Fruit fly (Drosophila melanogaster): ENCODE results near the gene Socs16D.
A peak's percentile ranks its signal among the peaks of the same experiment; 100 is the strongest.

Gene Socs16D

DNA sequence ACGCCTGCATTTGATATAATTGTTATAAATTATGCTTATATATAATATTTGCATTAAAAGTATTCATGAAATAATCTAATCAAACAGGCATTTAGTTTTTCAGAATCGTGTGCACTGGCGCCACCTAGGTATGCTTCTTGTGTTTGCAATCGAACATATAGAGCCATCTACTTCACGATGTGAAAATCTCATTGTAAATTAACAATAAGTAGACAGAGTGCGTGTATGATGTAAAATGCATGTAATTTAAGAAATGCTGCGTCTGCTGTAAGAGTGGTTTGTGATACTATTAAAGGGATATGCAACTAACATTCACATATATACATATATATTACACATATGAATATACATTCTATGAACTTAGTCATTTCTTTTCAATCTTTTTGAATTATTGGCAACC, 7.1 kb downstream of the Socs16D start (continued):
- TF ChIP-seq CG2120 (GFP tag; optimal IDR thresholded peaks at IDR 0.05) (peak; percentile 38), Adf1 (GFP tag; IDR thresholded peaks at IDR 0.05) (no peak), Bgb (GFP tag; IDR thresholded peaks at IDR 0.05; ENCODE audit: partially characterized antibody) (peak; percentile 56), row (GFP tag; IDR thresholded peaks at IDR 0.05) (no peak), chm (GFP tag; IDR thresholded peaks at IDR 0.05) (no peak), Spps (tag; optimal IDR thresholded peaks at IDR 0.05) (no peak), Dek (tag; optimal IDR thresholded peaks at IDR 0.05) (peak; percentile 16), CG2889 (GFP tag; IDR thresholded peaks at IDR 0.05) (no peak), CG10979 (tag; optimal IDR thresholded peaks at IDR 0.05) (peak; percentile 41), CG9876 (GFP tag; optimal IDR thresholded peaks at IDR 0.05) (peak; percentile 48), Dbx (GFP tag; IDR thresholded peaks at IDR 0.05) (0 out of 3 replicates have a peak, but pooled peaks have one; percentile 32), nom (GFP tag; optimal IDR thresholded peaks at IDR 0.05) (no peak), PHDP (tag; optimal IDR thresholded peaks at IDR 0.05) (no peak), bbx (GFP tag; IDR thresholded peaks at IDR 0.05; ENCODE audit: partially characterized antibody) (0 out of 2 replicates have a peak, but pooled peaks have one; percentile 9), al (GFP tag; IDR thresholded peaks at IDR 0.05) (no peak), twi (tag; optimal IDR thresholded peaks at IDR 0.05) (no peak), Lhr (GFP tag; optimal IDR thresholded peaks at IDR 0.05) (peak; percentile 56), Dp (GFP tag; optimal IDR thresholded peaks at IDR 0.05) (peak; percentile 7), CG7372 (GFP tag; IDR thresholded peaks at IDR 0.05) (peak; percentile 7; the same call in 1 of the 2 replicates), ci (GFP tag; IDR thresholded peaks at IDR 0.05) (0 out of 3 replicates have a peak, but pooled peaks have one; percentile 40), CG7745 (tag; optimal IDR thresholded peaks at IDR 0.05) (no peak), Vsx1 (GFP tag; optimal IDR thresholded peaks at IDR 0.05) (no peak), CG10462 (GFP tag; optimal IDR thresholded peaks at IDR 0.05) (no peak), CTCF (GFP tag; optimal IDR thresholded peaks at IDR 0.05) (peak; percentile 98), CG18262 (tag; optimal IDR thresholded peaks at IDR 0.05) (no peak), CG11504 (tag; optimal IDR thresholded peaks at IDR 0.05) (no peak), bsh (GFP tag; optimal IDR thresholded peaks at IDR 0.05) (peak in 1 of 2 experiments; percentile 2), CG4617 (GFP tag; optimal IDR thresholded peaks at IDR 0.05; ENCODE audit: borderline replicate concordance) (no peak), CG15696 (tag; optimal IDR thresholded peaks at IDR 0.05) (peak; percentile 51), Ets97D (GFP tag; optimal IDR thresholded peaks at IDR 0.05) (no peak), aop (GFP tag; IDR thresholded peaks at IDR 0.05) (no peak), CG8478 (optimal IDR thresholded peaks at IDR 0.05) (peak; percentile 5), CG4328 (GFP tag; optimal IDR thresholded peaks at IDR 0.05) (no peak), Doc3 (GFP tag; IDR thresholded peaks at IDR 0.05; ENCODE audit: partially characterized antibody) (no peak), sd (tag; optimal IDR thresholded peaks at IDR 0.05) (peak; percentile 35), pzg (GFP tag; optimal IDR thresholded peaks at IDR 0.05) (peak; percentile 17), tx (GFP tag; optimal IDR thresholded peaks at IDR 0.05) (no peak), psq (GFP tag; optimal IDR thresholded peaks at IDR 0.05) (no peak), cas (GFP tag; IDR thresholded peaks at IDR 0.05) (no peak), Sry-β (GFP tag; optimal IDR thresholded peaks at IDR 0.05) (no peak), CG32532 (GFP tag; IDR thresholded peaks at IDR 0.05) (peak; percentile 68), Rfx (GFP tag; IDR thresholded peaks at IDR 0.05) (peak; percentile 72), cg (GFP tag; optimal IDR thresholded peaks at IDR 0.05) (peak; percentile 23), CG9817 (tag; optimal IDR thresholded peaks at IDR 0.05) (peak; percentile 57), CG10565 (GFP tag; optimal IDR thresholded peaks at IDR 0.05) (no peak), CG11247 (GFP tag; IDR thresholded peaks at IDR 0.05) (peak; percentile 60), sr (GFP tag; IDR thresholded peaks at IDR 0.05) (no peak), tio (GFP tag; optimal IDR thresholded peaks at IDR 0.05) (no peak), Usf (GFP tag; optimal IDR thresholded peaks at IDR 0.05) (no peak), h (optimal IDR thresholded peaks at IDR 0.05) (no peak), CrebB (tag; optimal IDR thresholded peaks at IDR 0.05) (no peak), CG11085 (GFP tag; IDR thresholded peaks at IDR 0.05) (peak; percentile 46; the same call in 1 of the 2 replicates)
